Worm (Caenorhabditis elegans) whole organism, L4 larva: ENCODE data around the gene col-138.
A peak's percentile ranks its signal among the peaks of the same experiment; 100 is the strongest.

ENCODE experiments used
- D1046.2 ChIP-seq: fragments of 200-800 bp; sonication (Bioruptor generic); IDR thresholded peaks from 2 replicates; pipeline ENCODE4 v1.3.6; 2022; ENCODE audit warnings: missing genetic modification characterization, missing compliant biosample characterization
- aha-1 ChIP-seq: fragments of 150-350 bp; peaks from one replicate; lab custom pipeline; 2014; ENCODE audit warnings: missing biosample characterization, missing genetic modification characterization
- ceh-28 ChIP-seq: fragments of 150-350 bp; optimal IDR thresholded peaks from 2 replicates; lab custom pipeline; 2014; ENCODE audit warnings: missing biosample characterization, missing genetic modification reagents, missing genetic modification characterization
- ceh-62 ChIP-seq: sonication (generic microtip); optimal IDR thresholded peaks from 2 replicates; lab custom pipeline; 2017; ENCODE audit warnings: missing biosample characterization, missing genetic modification characterization
- ces-1 ChIP-seq: fragments of 150-350 bp; sonication (generic microtip); optimal IDR thresholded peaks from 4 replicates; lab custom pipeline; 2014; ENCODE audit warnings: missing biosample characterization, missing genetic modification reagents, missing genetic modification characterization
- daf-12 ChIP-seq: fragments of 150-350 bp; optimal IDR thresholded peaks from 2 replicates; lab custom pipeline; 2014; ENCODE audit warnings: missing biosample characterization, missing genetic modification reagents, missing genetic modification characterization
- daf-16 ChIP-seq, 3 experiments: sonication (generic microtip); optimal IDR thresholded peaks; 2 replicates each; lab custom pipeline; 2016 to 2017; ENCODE audit warnings: missing genetic modification characterization in 3 of 3, missing genetic modification reagents in 3 of 3, mild to moderate bottlenecking in 2 of 3, missing compliant biosample characterization in 2 of 3, missing biosample characterization in 1 of 3, moderate library complexity in 1 of 3
- dmd-9 ChIP-seq: fragments of 200-800 bp; sonication (Bioruptor generic); IDR thresholded peaks from 2 replicates; pipeline ENCODE4 v1.3.6; 2022; ENCODE audit warnings: missing genetic modification reagents, missing genetic modification characterization, missing compliant biosample characterization
- dve-1 ChIP-seq: sonication (generic microtip); optimal IDR thresholded peaks from 2 replicates; lab custom pipeline; 2017; ENCODE audit warnings: antibody characterized with exemption, mild to moderate bottlenecking, missing genetic modification characterization, missing compliant biosample characterization; ENCODE audit not compliant: insufficient read depth
- egl-27 ChIP-seq: sonication (generic microtip); optimal IDR thresholded peaks from 3 replicates; lab custom pipeline; 2017; ENCODE audit warnings: missing biosample characterization, missing genetic modification reagents, missing genetic modification characterization
- gei-8 ChIP-seq: fragments of 200-800 bp; sonication (Bioruptor generic); optimal IDR thresholded peaks from 2 replicates; lab custom pipeline; 2018; ENCODE audit warnings: mild to moderate bottlenecking, missing genetic modification characterization, missing compliant biosample characterization
- hlh-11 ChIP-seq: fragments of 200-800 bp; sonication (Bioruptor generic); optimal IDR thresholded peaks from 2 replicates; lab custom pipeline; 2018; ENCODE audit warnings: mild to moderate bottlenecking, missing genetic modification characterization, missing compliant biosample characterization
- hmg-1.1 ChIP-seq: fragments of 200-800 bp; sonication (Bioruptor generic); IDR thresholded peaks from 2 replicates; pipeline ENCODE4 v1.3.6; 2022; ENCODE audit warnings: missing genetic modification reagents, missing genetic modification characterization, missing compliant biosample characterization
- jun-1 ChIP-seq: fragments of 150-350 bp; optimal IDR thresholded peaks from 2 replicates; lab custom pipeline; 2014; ENCODE audit warnings: missing biosample characterization, missing genetic modification reagents, missing genetic modification characterization
- lin-29 ChIP-seq: fragments of 200-800 bp; sonication (Bioruptor generic); IDR thresholded peaks from 2 replicates; pipeline ENCODE4 v1.3.6; 2022; ENCODE audit warnings: missing genetic modification reagents, missing genetic modification characterization, missing compliant biosample characterization
- lin-38 ChIP-seq: fragments of 200-800 bp; sonication (Bioruptor generic); IDR thresholded peaks from 2 replicates; pipeline ENCODE4 v1.3.6; 2022; ENCODE audit warnings: missing genetic modification reagents, missing genetic modification characterization, missing compliant biosample characterization
- lin-39 ChIP-seq: fragments of 150-350 bp; optimal IDR thresholded peaks from 2 replicates; lab custom pipeline; 2014; ENCODE audit warnings: missing biosample characterization, missing genetic modification reagents, missing genetic modification characterization
- lsy-2 ChIP-seq, 2 experiments: fragments of 150-350 bp in 1 of 2; sonication (generic microtip) in 1 of 2; optimal IDR thresholded peaks; 2 replicates each; lab custom pipeline; 2014 to 2017; ENCODE audit warnings: missing biosample characterization in 2 of 2, missing genetic modification characterization in 2 of 2
- mdl-1 ChIP-seq, 2 experiments: fragments of 150-350 bp in 1 of 2; sonication (generic microtip) in 1 of 2; optimal IDR thresholded peaks; 2 replicates each; lab custom pipeline; 2014 to 2017; ENCODE audit warnings: missing biosample characterization in 2 of 2, missing genetic modification characterization in 2 of 2
- mep-1 ChIP-seq: fragments of 150-350 bp; sonication (generic microtip); optimal IDR thresholded peaks from 3 replicates; lab custom pipeline; 2014; ENCODE audit warnings: missing biosample characterization, missing genetic modification characterization
- mes-2 ChIP-seq: sonication (generic microtip); optimal IDR thresholded peaks from 2 replicates; lab custom pipeline; 2016; ENCODE audit warnings: missing genotype, mild to moderate bottlenecking, missing genetic modification characterization, missing compliant biosample characterization; ENCODE audit not compliant: poor library complexity, severe bottlenecking
- nhr-25 ChIP-seq: sonication (generic microtip); optimal IDR thresholded peaks from 2 replicates; lab custom pipeline; 2017; ENCODE audit warnings: missing genetic modification characterization, mild to moderate bottlenecking, missing compliant biosample characterization, antibody characterized with exemption, moderate library complexity, borderline replicate concordance; ENCODE audit not compliant: insufficient read depth
- nhr-76 ChIP-seq: fragments of 150-350 bp; optimal IDR thresholded peaks from 2 replicates; lab custom pipeline; 2014; ENCODE audit warnings: missing biosample characterization, missing genetic modification characterization
- php-3 ChIP-seq: fragments of 200-800 bp; sonication (Bioruptor generic); IDR thresholded peaks from 2 replicates; pipeline ENCODE4 v1.3.6; 2022; ENCODE audit warnings: missing genetic modification reagents, missing genetic modification characterization, missing compliant biosample characterization
- pqm-1 ChIP-seq: sonication (generic microtip); optimal IDR thresholded peaks from 2 replicates; lab custom pipeline; 2017; ENCODE audit warnings: missing biosample characterization, missing genetic modification characterization
- rbr-2 ChIP-seq: sonication (generic microtip); optimal IDR thresholded peaks from 2 replicates; lab custom pipeline; 2016; ENCODE audit warnings: missing genotype, missing genetic modification characterization, missing compliant biosample characterization
- sdz-12 ChIP-seq: fragments of 200-800 bp; sonication (Bioruptor generic); optimal IDR thresholded peaks from 2 replicates; lab custom pipeline; 2018; ENCODE audit warnings: mild to moderate bottlenecking, missing genetic modification characterization, missing compliant biosample characterization
- snpc-1.2 ChIP-seq: fragments of 200-800 bp; sonication (Bioruptor generic); IDR thresholded peaks from 2 replicates; pipeline ENCODE4 v1.3.6; 2022; ENCODE audit warnings: missing genetic modification reagents, missing genetic modification characterization, missing compliant biosample characterization
- vab-7 ChIP-seq: fragments of 200-800 bp; sonication (Bioruptor generic); IDR thresholded peaks from 2 replicates; pipeline ENCODE4 v1.3.6; 2022; ENCODE audit warnings: missing genetic modification reagents, missing genetic modification characterization, missing compliant biosample characterization
- zfp-3 ChIP-seq: fragments of 200-800 bp; sonication (Bioruptor generic); conservative IDR thresholded peaks from 2 replicates; pipeline ENCODE4 v1.3.6; 2022; ENCODE audit warnings: missing genetic modification reagents, missing genetic modification characterization, missing compliant biosample characterization
- ztf-11 ChIP-seq: fragments of 150-350 bp; optimal IDR thresholded peaks from 2 replicates; lab custom pipeline; 2014; ENCODE audit warnings: missing biosample characterization, missing genetic modification characterization

Gene col-138

ce11 chrIV:17222145-17222544 is 38.6 kb upstream of the col-138 start:
- TF ChIP-seq snpc-1.2 (GFP tag; lab: Robert Waterston, UW) (peak; percentile 55; the same call in 1 of the 2 replicates), lin-38 (GFP tag; lab: Robert Waterston, UW) (0 out of 2 replicates have a peak, but pooled peaks have one; percentile 14)

ce11 chrIV:17216048-17216447 is 32.5 kb upstream of the col-138 start, which contains the start of gene Y116A8B.1:
TSS of gene Y116A8B.1 (plus strand) at chrIV:17216348.
- no peak for TF ChIP-seq zfp-3
- TF ChIP-seq ceh-28 (tag; lab: Kevin White, UChicago), result no peak
- TF ChIP-seq vab-7, result no peak
- TF ChIP-seq gei-8 (GFP tag; lab: Kevin White, UChicago), result no peak
- TF ChIP-seq sdz-12 (GFP tag; lab: Kevin White, UChicago), result no peak
- no peak for TF ChIP-seq nhr-76 (tag; lab: Kevin White, UChicago)
- TF ChIP-seq daf-12, result no peak
- TF ChIP-seq hlh-11, result no peak
- no peak for TF ChIP-seq pqm-1 (tag; lab: Kevin White, UChicago)
- no peak for TF ChIP-seq lin-38 (GFP tag; lab: Robert Waterston, UW)
- no peak for TF ChIP-seq ceh-62 (tag; lab: Kevin White, UChicago)
- TF ChIP-seq dmd-9 (GFP tag; lab: Robert Waterston, UW), result no peak
- TF ChIP-seq egl-27 (tag; lab: Kevin White, UChicago), result no peak
- no peak for TF ChIP-seq lin-39 (tag; lab: Kevin White, UChicago)

ce11 chrIV:17215070-17215469 is 31.5 kb upstream of the col-138 start:
- TF ChIP-seq snpc-1.2 (GFP tag; lab: Robert Waterston, UW) (0 out of 2 replicates have a peak, but pooled peaks have one; percentile 14), rbr-2 (tag; lab: Kevin White, UChicago) (no peak), hmg-1.1 (GFP tag; lab: Robert Waterston, UW) (0 out of 2 replicates have a peak, but pooled peaks have one; percentile 31)

ce11 chrIV:17210754-17211153 is 27.2 kb upstream of the col-138 start:
- TF ChIP-seq ztf-11 (tag; lab: Kevin White, UChicago) (no peak), aha-1 (tag; lab: Kevin White, UChicago) (peak; percentile 72), mdl-1 (tag; optimal IDR thresholded peaks at IDR 0.05; lab: Kevin White, UChicago) (no peak), ces-1 (no peak), nhr-25 (tag; lab: Kevin White, UChicago) (no peak), vab-7 (no peak), jun-1 (no peak), hlh-11 (no peak), mes-2 (tag; lab: Kevin White, UChicago) (no peak)

- TF ChIP-seq D1046.2 (GFP tag; lab: Robert Waterston, UW), result no peak
- no peak for TF ChIP-seq lin-29 (GFP tag; lab: Robert Waterston, UW)
- TF ChIP-seq php-3 (GFP tag; lab: Robert Waterston, UW), result no peak
- TF ChIP-seq daf-16 (GFP tag; optimal IDR thresholded peaks at IDR 0.05; lab: Kevin White, UChicago), result no peak
- TF ChIP-seq daf-16 (tag; optimal IDR thresholded peaks at IDR 0.05; lab: Kevin White, UChicago), result peak; percentile 9
- no peak for TF ChIP-seq mep-1 (tag; lab: Kevin White, UChicago)
- TF ChIP-seq lsy-2 (tag; optimal IDR thresholded peaks at IDR 0.05; lab: Kevin White, UChicago), result peak in 1 of 2 experiments; percentile 1
- no peak for TF ChIP-seq sdz-12 (GFP tag; lab: Kevin White, UChicago)
- TF ChIP-seq dve-1, result peak; percentile 10
- TF ChIP-seq aha-1 (tag; lab: Kevin White, UChicago), result peak; percentile 77
These were observed 25.8 kb upstream of the col-138 start for ce11 chrIV:17209309-17209708.
